Fruit fly (Drosophila melanogaster) whole organism, embryonic: ENCODE measurements around the gene CG3165.
A peak's percentile ranks its signal among the peaks of the same experiment; 100 is the strongest.

ENCODE experiments used
- Aef1 ChIP-seq: fragments of 200-800 bp; sonication (Bioruptor generic); IDR thresholded peaks from 3 replicates; pipeline ENCODE4 v1.3.6; 2022; ENCODE audit warnings: missing biosample characterization, missing genetic modification characterization
- B-H2 ChIP-seq: fragments of 200-800 bp; sonication (Bioruptor generic); optimal IDR thresholded peaks from 2 replicates; lab custom pipeline; 2018; ENCODE audit warnings: missing biosample characterization, mild to moderate bottlenecking, missing genetic modification characterization
- BtbVII ChIP-seq: fragments of 200-800 bp; sonication (Bioruptor generic); optimal IDR thresholded peaks from 3 replicates; lab custom pipeline; 2017; ENCODE audit warnings: missing biosample characterization, mild to moderate bottlenecking, missing genetic modification characterization
- Bteb2 ChIP-seq: fragments of 200-800 bp; sonication (Bioruptor generic); optimal IDR thresholded peaks from 2 replicates; lab custom pipeline; 2016; ENCODE audit warnings: missing biosample characterization, missing genetic modification characterization
- CG1024 ChIP-seq: fragments of 200-800 bp; sonication (Bioruptor generic); IDR thresholded peaks from 2 replicates; pipeline ENCODE4 v1.3.6; 2022; ENCODE audit warnings: missing biosample characterization, missing genetic modification characterization
- CG10274 ChIP-seq: fragments of 200-800 bp; sonication (Bioruptor generic); optimal IDR thresholded peaks from 3 replicates; lab custom pipeline; 2017; ENCODE audit warnings: missing biosample characterization, mild to moderate bottlenecking, missing genetic modification characterization
- CG12155 ChIP-seq: fragments of 200-800 bp; sonication (Bioruptor generic); optimal IDR thresholded peaks from 3 replicates; lab custom pipeline; 2016; ENCODE audit warnings: missing biosample characterization, missing genetic modification characterization
- CG12236 ChIP-seq: fragments of 200-800 bp; sonication (Bioruptor generic); optimal IDR thresholded peaks from 2 replicates; lab custom pipeline; 2016; ENCODE audit warnings: missing biosample characterization, missing genetic modification characterization
- CG1233 ChIP-seq: fragments of 200-800 bp; sonication (Bioruptor generic); optimal IDR thresholded peaks from 4 replicates; lab custom pipeline; 2018; ENCODE audit warnings: missing biosample characterization, mild to moderate bottlenecking, missing genetic modification characterization
- CG12391 ChIP-seq: fragments of 200-800 bp; sonication (Bioruptor generic); optimal IDR thresholded peaks from 3 replicates; lab custom pipeline; 2018; ENCODE audit warnings: missing biosample characterization, mild to moderate bottlenecking, missing genetic modification characterization, moderate library complexity
- CG17186 ChIP-seq: fragments of 200-800 bp; sonication (Bioruptor generic); optimal IDR thresholded peaks from 3 replicates; lab custom pipeline; 2017; ENCODE audit warnings: missing biosample characterization, missing genetic modification reagents, missing genetic modification characterization
- CG18011 ChIP-seq: fragments of 200-800 bp; sonication (Bioruptor generic); optimal IDR thresholded peaks from 2 replicates; lab custom pipeline; 2017; ENCODE audit warnings: missing biosample characterization, missing genetic modification characterization, mild to moderate bottlenecking, moderate library complexity, missing genotype
- CG2120 ChIP-seq: fragments of 200-800 bp; sonication (Bioruptor generic); optimal IDR thresholded peaks from 3 replicates; lab custom pipeline; 2016; ENCODE audit warnings: missing biosample characterization, missing genetic modification characterization
- CG2875 ChIP-seq: fragments of 200-800 bp; sonication (Bioruptor generic); optimal IDR thresholded peaks from 2 replicates; lab custom pipeline; 2017; ENCODE audit warnings: missing biosample characterization, mild to moderate bottlenecking, missing genetic modification characterization, missing genetic modification reagents
- CG4820 ChIP-seq: fragments of 200-800 bp; sonication (Bioruptor generic); optimal IDR thresholded peaks from 3 replicates; lab custom pipeline; 2016; ENCODE audit warnings: missing biosample characterization, missing genetic modification characterization
- CG7987 ChIP-seq: fragments of 200-800 bp; sonication (Bioruptor generic); optimal IDR thresholded peaks from 2 replicates; lab custom pipeline; 2018; ENCODE audit warnings: missing biosample characterization, mild to moderate bottlenecking, missing genetic modification characterization, moderate library complexity
- Fer1 ChIP-seq: fragments of 200-800 bp; sonication (Bioruptor generic); optimal IDR thresholded peaks from 2 replicates; lab custom pipeline; 2017; ENCODE audit warnings: missing biosample characterization, mild to moderate bottlenecking, missing genetic modification characterization
- Gsc ChIP-seq: fragments of 200-800 bp; sonication (Bioruptor generic); IDR thresholded peaks from 2 replicates; pipeline ENCODE4 v1.3.6; 2022; ENCODE audit warnings: missing biosample characterization, missing genetic modification characterization
- HLH54F ChIP-seq: fragments of 200-800 bp; sonication (Bioruptor generic); optimal IDR thresholded peaks from 3 replicates; lab custom pipeline; 2016; ENCODE audit warnings: missing biosample characterization, missing genetic modification characterization
- Hr78 ChIP-seq, 2 experiments: fragments of 200-800 bp in 1 of 2; fragments of >200 bp in 1 of 2; sonication (Bioruptor generic) in 1 of 2; optimal IDR thresholded peaks; 2 replicates each; lab custom pipeline; 2017 to 2019; ENCODE audit warnings: missing biosample characterization in 2 of 2, missing genetic modification characterization in 2 of 2, mild to moderate bottlenecking in 1 of 2, moderate library complexity in 1 of 2
- Mad ChIP-seq: fragments of 200-800 bp; sonication (Bioruptor generic); optimal IDR thresholded peaks from 2 replicates; lab custom pipeline; 2016; ENCODE audit warnings: missing biosample characterization, missing genetic modification characterization
- Myb ChIP-seq: fragments of 200-800 bp; sonication (Bioruptor generic); optimal IDR thresholded peaks from 2 replicates; lab custom pipeline; 2016; ENCODE audit warnings: missing biosample characterization, missing genetic modification characterization
- NC2α ChIP-seq: fragments of 200-800 bp; sonication (Bioruptor generic); optimal IDR thresholded peaks from 2 replicates; lab custom pipeline; 2016; ENCODE audit warnings: missing biosample characterization, missing genetic modification characterization
- Rx ChIP-seq: fragments of 200-800 bp; sonication (Bioruptor generic); IDR thresholded peaks from 2 replicates; pipeline ENCODE4 v1.3.6; 2022; ENCODE audit warnings: missing biosample characterization, missing genetic modification characterization
- Sry-β ChIP-seq: fragments of 200-800 bp; sonication (Bioruptor generic); optimal IDR thresholded peaks from 2 replicates; lab custom pipeline; 2018; ENCODE audit warnings: missing biosample characterization, mild to moderate bottlenecking, missing genetic modification characterization, moderate library complexity
- Xrp1 ChIP-seq: fragments of 200-800 bp; sonication (Bioruptor generic); IDR thresholded peaks from 2 replicates; pipeline ENCODE4 v1.3.6; 2022; ENCODE audit warnings: missing biosample characterization, missing genetic modification characterization
- ac ChIP-seq: fragments of 200-800 bp; sonication (Bioruptor generic); optimal IDR thresholded peaks from 3 replicates; lab custom pipeline; 2017; ENCODE audit warnings: missing biosample characterization, mild to moderate bottlenecking, missing genetic modification characterization
- bab2 ChIP-seq: fragments of 200-800 bp; sonication (Bioruptor generic); optimal IDR thresholded peaks from 2 replicates; lab custom pipeline; 2016; ENCODE audit warnings: missing biosample characterization, missing genetic modification characterization
- bowl ChIP-seq: fragments of 200-800 bp; sonication (Bioruptor generic); IDR thresholded peaks from 2 replicates; pipeline ENCODE4 v1.3.6; 2022; ENCODE audit warnings: missing biosample characterization, missing genetic modification characterization
- btn ChIP-seq: fragments of 200-800 bp; sonication (Bioruptor generic); optimal IDR thresholded peaks from 2 replicates; lab custom pipeline; 2016; ENCODE audit warnings: missing biosample characterization, missing genetic modification characterization
- chn ChIP-seq: fragments of 200-800 bp; sonication (Bioruptor generic); optimal IDR thresholded peaks from 2 replicates; lab custom pipeline; 2016; ENCODE audit warnings: missing biosample characterization, missing genetic modification characterization
- cwo ChIP-seq: fragments of 200-800 bp; sonication (Bioruptor generic); optimal IDR thresholded peaks from 3 replicates; lab custom pipeline; 2017; ENCODE audit warnings: missing biosample characterization, missing genetic modification characterization, mild to moderate bottlenecking, moderate library complexity, missing genetic modification reagents
- eyg ChIP-seq: fragments of 200-800 bp; sonication (Bioruptor generic); optimal IDR thresholded peaks from 3 replicates; lab custom pipeline; 2016; ENCODE audit warnings: missing biosample characterization, missing genetic modification characterization
- grau ChIP-seq: fragments of 200-800 bp; optimal IDR thresholded peaks from 3 replicates; lab custom pipeline; 2019; ENCODE audit warnings: missing biosample characterization, mild to moderate bottlenecking, missing genetic modification characterization, moderate library complexity
- ind ChIP-seq: fragments of 200-800 bp; sonication (Bioruptor generic); optimal IDR thresholded peaks from 3 replicates; lab custom pipeline; 2016; ENCODE audit warnings: missing biosample characterization, missing genetic modification characterization
- jigr1 ChIP-seq: fragments of 200-800 bp; sonication (Bioruptor generic); IDR thresholded peaks from 3 replicates; pipeline ENCODE4 v1.3.6; 2022; ENCODE audit warnings: missing biosample characterization, missing genetic modification characterization
- kah ChIP-seq: fragments of 200-800 bp; sonication (Bioruptor generic); optimal IDR thresholded peaks from 2 replicates; lab custom pipeline; 2018; ENCODE audit warnings: missing biosample characterization, mild to moderate bottlenecking, missing genetic modification characterization
- kay ChIP-seq: fragments of 200-800 bp; sonication (Bioruptor generic); optimal IDR thresholded peaks from 2 replicates; lab custom pipeline; 2016; ENCODE audit warnings: missing biosample characterization, missing genetic modification characterization
- nau ChIP-seq: fragments of 200-800 bp; sonication (Bioruptor generic); optimal IDR thresholded peaks from 3 replicates; lab custom pipeline; 2017; ENCODE audit warnings: missing biosample characterization, mild to moderate bottlenecking, missing genetic modification characterization, missing genetic modification reagents
- oc ChIP-seq: fragments of 200-800 bp; sonication (Bioruptor generic); optimal IDR thresholded peaks from 2 replicates; lab custom pipeline; 2018; ENCODE audit warnings: missing biosample characterization, mild to moderate bottlenecking, missing genetic modification characterization, moderate library complexity
- p53 ChIP-seq: fragments of 200-800 bp; sonication (Bioruptor generic); optimal IDR thresholded peaks from 2 replicates; lab custom pipeline; 2016; ENCODE audit warnings: missing biosample characterization, missing genetic modification characterization
- peb ChIP-seq: fragments of 200-800 bp; sonication (Bioruptor generic); IDR thresholded peaks from 2 replicates; pipeline ENCODE4 v1.3.6; 2022; ENCODE audit warnings: missing biosample characterization, missing genetic modification characterization
- prd ChIP-seq, 3 experiments: fragments of >200 bp in 2 of 3; fragments of 200-800 bp in 1 of 3; sonication (Bioruptor generic) in 1 of 3; optimal IDR thresholded peaks in 2 of 3; IDR thresholded peaks in 1 of 3; 2 replicates in 2 of 3; 3 replicates in 1 of 3; pipeline versions ENCODE4 v1.3.6 to Lab custom; 2017 to 2022; ENCODE audit warnings: missing biosample characterization in 1 of 3, missing genetic modification characterization in 1 of 3
- rib ChIP-seq: fragments of 200-800 bp; sonication (Bioruptor generic); IDR thresholded peaks from 2 replicates; pipeline ENCODE4 v1.3.6; 2022; ENCODE audit warnings: missing biosample characterization, missing genetic modification characterization
- run ChIP-seq: fragments of 200-800 bp; sonication (Bioruptor generic); optimal IDR thresholded peaks from 3 replicates; lab custom pipeline; 2018; ENCODE audit warnings: missing biosample characterization, mild to moderate bottlenecking, missing genetic modification characterization
- sens-2 ChIP-seq: fragments of 200-800 bp; sonication (Bioruptor generic); IDR thresholded peaks from 2 replicates; pipeline ENCODE4 v1.3.6; 2022; ENCODE audit warnings: missing biosample characterization, missing genetic modification characterization
- sob ChIP-seq: fragments of 200-800 bp; sonication (Bioruptor generic); IDR thresholded peaks from 2 replicates; pipeline ENCODE4 v1.3.6; 2022; ENCODE audit warnings: missing biosample characterization, missing genetic modification characterization
- ssp ChIP-seq: fragments of 200-800 bp; sonication (Bioruptor generic); IDR thresholded peaks from 2 replicates; pipeline ENCODE4 v1.3.6; 2022; ENCODE audit warnings: missing biosample characterization, missing genetic modification characterization
- stc ChIP-seq: fragments of 200-800 bp; sonication (Bioruptor generic); IDR thresholded peaks from 2 replicates; pipeline ENCODE4 v1.3.6; 2022; ENCODE audit warnings: missing biosample characterization, missing genetic modification characterization
- tll ChIP-seq, 2 experiments: fragments of 200-800 bp in 1 of 2; fragments of >200 bp in 1 of 2; sonication (Bioruptor generic) in 1 of 2; optimal IDR thresholded peaks; 2 replicates each; lab custom pipeline; 2017 to 2019; ENCODE audit warnings: missing biosample characterization in 2 of 2, missing genetic modification characterization in 2 of 2, mild to moderate bottlenecking in 1 of 2, moderate library complexity in 1 of 2

Gene CG3165

DNA sequence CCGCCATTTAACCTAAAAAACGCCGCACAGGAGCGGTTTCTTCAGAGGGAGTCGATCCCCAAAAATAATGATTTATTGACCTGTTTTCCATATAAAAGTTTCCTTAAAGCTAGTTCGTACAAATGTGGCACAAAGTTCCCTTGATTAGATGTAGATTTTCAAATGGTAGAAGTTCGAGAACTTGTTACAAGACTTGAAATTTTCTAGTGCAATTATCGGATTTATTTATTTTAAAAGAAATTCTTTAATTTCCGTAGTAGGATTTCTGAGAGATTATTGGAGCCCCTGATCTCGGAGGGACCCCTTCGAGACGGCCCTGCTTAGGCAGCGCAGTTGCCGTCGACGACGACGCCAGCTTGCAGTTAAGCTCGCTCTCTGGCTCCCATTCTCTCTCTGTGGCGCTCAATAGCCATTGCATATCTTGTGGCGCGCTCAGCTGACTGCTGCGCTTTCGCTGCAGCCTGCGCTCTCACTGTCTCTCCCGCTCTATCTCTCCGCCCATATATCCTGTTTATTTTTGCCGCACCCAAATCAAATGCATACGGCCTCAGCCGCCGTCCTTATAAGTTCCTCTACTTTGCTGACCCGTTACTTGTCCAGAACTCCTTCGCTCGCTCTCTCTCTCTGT lies 19.3 kb upstream of the CG3165 start (continued):
- TF ChIP-seq Mad (GFP tag; lab: Kevin White, UChicago) (peak; percentile 30), CG4820 (peak; percentile 63), NC2α (GFP tag; lab: Kevin White, UChicago) (no peak), CG1233 (peak; percentile 2), ac (no peak), CG18011 (GFP tag; lab: Kevin White, UChicago) (no peak), bab2 (peak; percentile 4), p53 (GFP tag; lab: Kevin White, UChicago) (no peak), tll (GFP tag; optimal IDR thresholded peaks at IDR 0.05; lab: Kevin White, UChicago) (no peak), bowl (GFP tag; lab: Robert Waterston, UW) (no peak), Xrp1 (GFP tag; lab: Robert Waterston, UW) (peak; percentile 59; the same call in 1 of the 2 replicates), Aef1 (GFP tag; lab: Robert Waterston, UW) (peak; percentile 58), Sry-β (GFP tag; lab: Kevin White, UChicago) (no peak), kay (GFP tag; lab: Kevin White, UChicago) (no peak), sens-2 (GFP tag; lab: Robert Waterston, UW) (no peak), jigr1 (GFP tag; lab: Robert Waterston, UW) (peak; percentile 59; the same call in 1 of the 3 replicates), Gsc (GFP tag; lab: Robert Waterston, UW) (peak; percentile 35; the same call in 1 of the 2 replicates), run (tag; lab: Kevin White, UChicago) (no peak), kah (GFP tag; lab: Kevin White, UChicago) (no peak), prd (optimal IDR thresholded peaks at IDR 0.05; lab: Kevin White, UChicago) (no peak), prd (GFP tag; IDR thresholded peaks at IDR 0.05; lab: Robert Waterston, UW) (peak; percentile 61; the same call in 2 of the 3 replicates), BtbVII (GFP tag; lab: Kevin White, UChicago) (no peak), CG12236 (GFP tag; lab: Kevin White, UChicago) (no peak), CG12391 (tag; lab: Kevin White, UChicago) (peak; percentile 37), CG2875 (GFP tag; lab: Kevin White, UChicago) (peak; percentile 45), CG12155 (no peak), CG7987 (GFP tag; lab: Kevin White, UChicago) (no peak), CG10274 (no peak), rib (GFP tag; lab: Robert Waterston, UW) (no peak), chn (peak; percentile 37), btn (no peak), Fer1 (GFP tag; lab: Kevin White, UChicago) (no peak), ind (GFP tag; lab: Kevin White, UChicago) (peak; percentile 47), eyg (GFP tag; lab: Kevin White, UChicago) (no peak), HLH54F (GFP tag; lab: Kevin White, UChicago) (no peak), grau (tag; lab: Kevin White, UChicago) (no peak), peb (peak; percentile 47; the same call in 1 of the 2 replicates), Bteb2 (no peak), B-H2 (GFP tag; lab: Kevin White, UChicago) (no peak), Rx (GFP tag; lab: Robert Waterston, UW) (no peak; the same call in 1 of the 2 replicates), sob (no peak), cwo (GFP tag; lab: Kevin White, UChicago) (no peak), Myb (GFP tag; lab: Kevin White, UChicago) (no peak), stc (no peak), CG17186 (GFP tag; lab: Kevin White, UChicago) (no peak), ssp (GFP tag; lab: Robert Waterston, UW) (peak; percentile 38; the same call in 1 of the 2 replicates), oc (no peak), Hr78 (GFP tag; optimal IDR thresholded peaks at IDR 0.05; lab: Kevin White, UChicago) (peak in 1 of 2 experiments; percentile 26), nau (GFP tag; lab: Kevin White, UChicago) (no peak), CG1024 (GFP tag; lab: Robert Waterston, UW) (no peak), CG2120 (no peak)
